Worm (Caenorhabditis elegans) whole organism, L4 larva: ENCODE measurements around the gene R166.3.

ENCODE experiments used
- ces-1 ChIP-seq: fragments of 150-350 bp; sonication (generic microtip); optimal IDR thresholded peaks from 4 replicates; lab custom pipeline; 2014; ENCODE audit warnings: missing biosample characterization, missing genetic modification reagents, missing genetic modification characterization
- dmd-8 ChIP-seq: fragments of 200-800 bp; sonication (Bioruptor generic); IDR thresholded peaks from 2 replicates; pipeline ENCODE4 v1.3.6; 2022; ENCODE audit warnings: missing genetic modification characterization, missing compliant biosample characterization
- jun-1 ChIP-seq: fragments of 150-350 bp; optimal IDR thresholded peaks from 2 replicates; lab custom pipeline; 2014; ENCODE audit warnings: missing biosample characterization, missing genetic modification reagents, missing genetic modification characterization
- lir-3 ChIP-seq: sonication (generic microtip); optimal IDR thresholded peaks from 2 replicates; lab custom pipeline; 2016; ENCODE audit warnings: mild to moderate bottlenecking, missing genetic modification characterization, missing compliant biosample characterization
- nhr-11 ChIP-seq: fragments of 150-350 bp; optimal IDR thresholded peaks from 2 replicates; lab custom pipeline; 2014; ENCODE audit warnings: missing biosample characterization, missing genetic modification characterization
- set-16 ChIP-seq: fragments of 200-800 bp; sonication (Bioruptor generic); IDR thresholded peaks from 2 replicates; pipeline ENCODE4 v1.3.6; 2022; ENCODE audit warnings: missing genetic modification reagents, missing genetic modification characterization, missing compliant biosample characterization
- spr-3 ChIP-seq: fragments of 200-800 bp; sonication (Bioruptor generic); optimal IDR thresholded peaks from 2 replicates; lab custom pipeline; 2018; ENCODE audit warnings: mild to moderate bottlenecking, missing genetic modification characterization, missing compliant biosample characterization

DNA sequence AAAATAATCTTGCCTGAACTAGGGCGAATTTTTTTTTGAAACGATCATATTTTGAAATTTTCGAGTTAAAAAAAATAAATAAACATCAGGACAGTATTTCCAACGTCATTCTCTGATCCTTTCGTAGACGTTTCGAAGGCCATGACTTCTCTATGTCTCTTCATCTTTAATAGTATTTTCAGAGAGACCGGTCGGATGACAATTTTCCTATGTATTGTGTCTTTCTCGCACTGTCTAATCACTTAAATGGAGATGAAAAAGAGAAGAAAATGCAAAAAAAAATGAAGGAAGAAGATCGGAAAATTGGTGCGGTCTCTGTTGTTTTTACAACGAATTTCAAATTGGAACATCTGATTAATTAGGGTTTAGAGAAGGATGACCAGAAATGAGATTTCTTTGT, 14.0 kb downstream of the R166.3 start:
- TF ChIP-seq jun-1 (tag; lab: Kevin White, UChicago) (no peak), set-16 (GFP tag; lab: Robert Waterston, UW) (no peak), ces-1 (GFP tag; lab: Kevin White, UChicago) (no peak), spr-3 (GFP tag; lab: Kevin White, UChicago) (no peak), nhr-11 (tag; lab: Kevin White, UChicago) (no peak), dmd-8 (GFP tag; lab: Robert Waterston, UW) (no peak), lir-3 (tag; lab: Kevin White, UChicago) (no peak)
